Fruit fly (Drosophila melanogaster) whole organism, embryonic: ENCODE data around the gene CG15027.

Experiments used
- ATbp ChIP-seq: fragments of 200-800 bp; sonication (Bioruptor generic); optimal IDR thresholded peaks from 2 replicates; lab custom pipeline; 2017; ENCODE audit warnings: missing biosample characterization, mild to moderate bottlenecking, missing genetic modification characterization, missing genetic modification reagents
- Aef1 ChIP-seq: fragments of 200-800 bp; sonication (Bioruptor generic); IDR thresholded peaks from 3 replicates; pipeline ENCODE4 v1.3.6; 2022; ENCODE audit warnings: missing biosample characterization, missing genetic modification characterization
- Atf6 ChIP-seq: fragments of 200-800 bp; sonication (Bioruptor generic); IDR thresholded peaks from 2 replicates; pipeline ENCODE4 v1.3.6; 2022; ENCODE audit warnings: missing biosample characterization, missing genetic modification characterization
- BEAF-32 ChIP-seq: fragments of 200-800 bp; sonication (Bioruptor generic); optimal IDR thresholded peaks from 3 replicates; lab custom pipeline; 2017; ENCODE audit warnings: missing biosample characterization, missing genetic modification characterization, mild to moderate bottlenecking, moderate library complexity, missing genetic modification reagents
- Blimp-1 ChIP-seq: fragments of 200-800 bp; sonication (Bioruptor generic); optimal IDR thresholded peaks from 3 replicates; lab custom pipeline; 2018; ENCODE audit warnings: missing biosample characterization, missing genetic modification characterization, mild to moderate bottlenecking, moderate library complexity, missing genetic modification reagents
- BtbVII ChIP-seq: fragments of 200-800 bp; sonication (Bioruptor generic); optimal IDR thresholded peaks from 3 replicates; lab custom pipeline; 2017; ENCODE audit warnings: missing biosample characterization, mild to moderate bottlenecking, missing genetic modification characterization
- CG10147 ChIP-seq: fragments of 200-800 bp; sonication (Bioruptor generic); optimal IDR thresholded peaks from 2 replicates; lab custom pipeline; 2019; ENCODE audit warnings: missing biosample characterization, mild to moderate bottlenecking, missing genetic modification characterization, moderate library complexity
- CG10366 ChIP-seq: fragments of 200-800 bp; sonication (Bioruptor generic); IDR thresholded peaks from 2 replicates; pipeline ENCODE4 v1.3.6; 2022; ENCODE audit warnings: missing biosample characterization, missing genetic modification characterization
- CG10959 ChIP-seq: fragments of 200-800 bp; sonication (Bioruptor generic); IDR thresholded peaks from 2 replicates; pipeline ENCODE4 v1.3.6; 2022; ENCODE audit warnings: missing biosample characterization, missing genetic modification characterization
- CG10979 ChIP-seq: fragments of 200-800 bp; sonication (Bioruptor generic); optimal IDR thresholded peaks from 2 replicates; lab custom pipeline; 2018; ENCODE audit warnings: missing biosample characterization, mild to moderate bottlenecking, missing genetic modification characterization, moderate library complexity
- CG11247 ChIP-seq: fragments of 200-800 bp; sonication (Bioruptor generic); IDR thresholded peaks from 2 replicates; pipeline ENCODE4 v1.3.6; 2022; ENCODE audit warnings: missing biosample characterization, missing genetic modification characterization
- CG11398 ChIP-seq: fragments of 200-800 bp; sonication (Bioruptor generic); optimal IDR thresholded peaks from 2 replicates; lab custom pipeline; 2016; ENCODE audit warnings: missing biosample characterization, missing genetic modification characterization
- CG11456 ChIP-seq: fragments of 200-800 bp; sonication (Bioruptor generic); IDR thresholded peaks from 3 replicates; pipeline ENCODE4 v1.3.6; 2022; ENCODE audit warnings: missing biosample characterization, missing genetic modification characterization
- CG12942 ChIP-seq: fragments of 200-800 bp; sonication (Bioruptor generic); optimal IDR thresholded peaks from 3 replicates; lab custom pipeline; 2016; ENCODE audit warnings: missing biosample characterization, missing genetic modification characterization
- CG13123 ChIP-seq: fragments of 200-800 bp; sonication (Bioruptor generic); optimal IDR thresholded peaks from 2 replicates; lab custom pipeline; 2016; ENCODE audit warnings: missing biosample characterization, missing genetic modification characterization
- CG14014 ChIP-seq: fragments of 200-800 bp; sonication (Bioruptor generic); IDR thresholded peaks from 2 replicates; pipeline ENCODE4 v1.3.6; 2022; ENCODE audit warnings: missing biosample characterization, missing genetic modification characterization
- CG14667 ChIP-seq: fragments of 200-800 bp; sonication (Bioruptor generic); IDR thresholded peaks from 2 replicates; pipeline ENCODE4 v1.3.6; 2022; ENCODE audit warnings: missing biosample characterization, missing genetic modification characterization
- CG14965 ChIP-seq: fragments of 200-800 bp; sonication (Bioruptor generic); optimal IDR thresholded peaks from 2 replicates; lab custom pipeline; 2016; ENCODE audit warnings: missing biosample characterization, missing genetic modification characterization, borderline replicate concordance
- CG16779 ChIP-seq: fragments of 200-800 bp; sonication (Bioruptor generic); IDR thresholded peaks from 2 replicates; pipeline ENCODE4 v1.3.6; 2022; ENCODE audit warnings: missing biosample characterization, missing genetic modification characterization
- CG2202 ChIP-seq: fragments of 200-800 bp; sonication (Bioruptor generic); optimal IDR thresholded peaks from 2 replicates; lab custom pipeline; 2018; ENCODE audit warnings: missing biosample characterization, mild to moderate bottlenecking, missing genetic modification characterization
- CG30431 ChIP-seq: fragments of 200-800 bp; sonication (Bioruptor generic); optimal IDR thresholded peaks from 2 replicates; lab custom pipeline; 2017; ENCODE audit warnings: missing biosample characterization, missing genetic modification characterization
- CG32532 ChIP-seq: fragments of 200-800 bp; sonication (Bioruptor generic); IDR thresholded peaks from 2 replicates; pipeline ENCODE4 v1.3.6; 2022; ENCODE audit warnings: missing biosample characterization, missing genetic modification characterization
- CG43689 ChIP-seq: fragments of 200-800 bp; sonication (Bioruptor generic); IDR thresholded peaks from 2 replicates; pipeline ENCODE4 v1.3.6; 2022; ENCODE audit warnings: missing biosample characterization, missing genetic modification characterization
- CG7786 ChIP-seq: fragments of 200-800 bp; sonication (Bioruptor generic); optimal IDR thresholded peaks from 2 replicates; lab custom pipeline; 2016; ENCODE audit warnings: missing biosample characterization, missing genetic modification characterization
- CG9437 ChIP-seq: fragments of 200-800 bp; sonication (Bioruptor generic); optimal IDR thresholded peaks from 2 replicates; lab custom pipeline; 2018; ENCODE audit warnings: missing biosample characterization, mild to moderate bottlenecking, missing genetic modification characterization
- CG9797 ChIP-seq: fragments of 200-800 bp; sonication (Bioruptor generic); optimal IDR thresholded peaks from 3 replicates; lab custom pipeline; 2018; ENCODE audit warnings: missing biosample characterization, mild to moderate bottlenecking, missing genetic modification characterization
- ERR ChIP-seq: fragments of 200-800 bp; sonication (Bioruptor generic); optimal IDR thresholded peaks from 2 replicates; lab custom pipeline; 2016; ENCODE audit warnings: missing biosample characterization, missing genetic modification characterization
- Eip74EF ChIP-seq, 2 experiments: fragments of 200-800 bp in 1 of 2; fragments of >200 bp in 1 of 2; sonication (Bioruptor generic) in 1 of 2; optimal IDR thresholded peaks; 2 replicates each; lab custom pipeline; 2017 to 2019; ENCODE audit warnings: missing biosample characterization in 2 of 2, missing genetic modification characterization in 2 of 2, mild to moderate bottlenecking in 1 of 2, moderate library complexity in 1 of 2
- Hey ChIP-seq: fragments of 200-800 bp; sonication (Bioruptor generic); optimal IDR thresholded peaks from 3 replicates; lab custom pipeline; 2018; ENCODE audit warnings: missing biosample characterization, mild to moderate bottlenecking, missing genetic modification characterization
- HmgZ ChIP-seq: fragments of 200-800 bp; sonication (Bioruptor generic); optimal IDR thresholded peaks from 2 replicates; lab custom pipeline; 2018; ENCODE audit warnings: missing biosample characterization, mild to moderate bottlenecking, missing genetic modification characterization
- MTF-1 ChIP-seq: fragments of 200-800 bp; sonication (Bioruptor generic); optimal IDR thresholded peaks from 2 replicates; lab custom pipeline; 2018; ENCODE audit warnings: missing biosample characterization, mild to moderate bottlenecking, missing genetic modification characterization, borderline replicate concordance
- Mad ChIP-seq: fragments of 200-800 bp; sonication (Bioruptor generic); optimal IDR thresholded peaks from 2 replicates; lab custom pipeline; 2016; ENCODE audit warnings: missing biosample characterization, missing genetic modification characterization
- NC2α ChIP-seq: fragments of 200-800 bp; sonication (Bioruptor generic); optimal IDR thresholded peaks from 2 replicates; lab custom pipeline; 2016; ENCODE audit warnings: missing biosample characterization, missing genetic modification characterization
- Nf-YA ChIP-seq: fragments of 200-800 bp; sonication (Bioruptor generic); IDR thresholded peaks from 2 replicates; pipeline ENCODE4 v1.3.6; 2022; ENCODE audit warnings: missing biosample characterization, missing genetic modification characterization
- bbx ChIP-seq: fragments of 200-800 bp; sonication (Bioruptor generic); IDR thresholded peaks from 2 replicates; pipeline ENCODE4 v1.3.6; 2022; ENCODE audit warnings: missing biosample characterization, missing genetic modification characterization; ENCODE audit not compliant: partially characterized antibody
- bigmax ChIP-seq: fragments of 200-800 bp; sonication (Bioruptor generic); optimal IDR thresholded peaks from 2 replicates; lab custom pipeline; 2018; ENCODE audit warnings: missing biosample characterization, mild to moderate bottlenecking, missing genetic modification characterization
- ci ChIP-seq: fragments of 200-800 bp; sonication (Bioruptor generic); IDR thresholded peaks from 3 replicates; pipeline ENCODE4 v1.3.6; 2022; ENCODE audit warnings: missing biosample characterization, missing genetic modification characterization
- dimm ChIP-seq: fragments of 200-800 bp; sonication (Bioruptor generic); IDR thresholded peaks from 2 replicates; pipeline ENCODE4 v1.3.6; 2022; ENCODE audit warnings: missing biosample characterization, missing genetic modification characterization
- dmrt99B ChIP-seq: fragments of 200-800 bp; sonication (Bioruptor generic); optimal IDR thresholded peaks from 2 replicates; lab custom pipeline; 2018; ENCODE audit warnings: missing biosample characterization, mild to moderate bottlenecking, missing genetic modification characterization, moderate library complexity
- emc ChIP-seq: fragments of 200-800 bp; sonication (Bioruptor generic); optimal IDR thresholded peaks from 2 replicates; lab custom pipeline; 2016; ENCODE audit warnings: missing biosample characterization, missing genetic modification characterization
- fd102C ChIP-seq: fragments of 200-800 bp; sonication (Bioruptor generic); optimal IDR thresholded peaks from 2 replicates; lab custom pipeline; 2018; ENCODE audit warnings: missing biosample characterization, mild to moderate bottlenecking, missing genetic modification characterization, moderate library complexity
- fd96Cb ChIP-seq: fragments of 200-800 bp; sonication (Bioruptor generic); optimal IDR thresholded peaks from 2 replicates; lab custom pipeline; 2018; ENCODE audit warnings: missing biosample characterization, mild to moderate bottlenecking, missing genetic modification characterization, moderate library complexity
- hb ChIP-seq: fragments of 200-800 bp; sonication (Bioruptor generic); IDR thresholded peaks from 3 replicates; pipeline ENCODE4 v1.3.6; 2022; ENCODE audit warnings: missing biosample characterization, missing genetic modification characterization; ENCODE audit not compliant: partially characterized antibody
- her ChIP-seq: fragments of 200-800 bp; sonication (Bioruptor generic); optimal IDR thresholded peaks from 2 replicates; lab custom pipeline; 2016; ENCODE audit warnings: missing biosample characterization, missing genetic modification characterization
- mam ChIP-seq: fragments of 200-800 bp; sonication (Bioruptor generic); optimal IDR thresholded peaks from 3 replicates; lab custom pipeline; 2016; ENCODE audit warnings: missing biosample characterization, missing genetic modification characterization
- pum ChIP-seq: fragments of 200-800 bp; sonication (Bioruptor generic); optimal IDR thresholded peaks from 2 replicates; lab custom pipeline; 2016; ENCODE audit warnings: missing biosample characterization, missing genetic modification characterization
- shn ChIP-seq: fragments of 200-800 bp; sonication (Bioruptor generic); optimal IDR thresholded peaks from 3 replicates; lab custom pipeline; 2016; ENCODE audit warnings: missing biosample characterization, missing genetic modification characterization
- tio ChIP-seq: fragments of 200-800 bp; sonication (Bioruptor generic); optimal IDR thresholded peaks from 2 replicates; lab custom pipeline; 2017; ENCODE audit warnings: missing biosample characterization, missing genetic modification characterization, inconsistent platforms
- z ChIP-seq: fragments of 200-800 bp; sonication (Bioruptor generic); IDR thresholded peaks from 3 replicates; pipeline ENCODE4 v1.3.6; 2022; ENCODE audit warnings: missing biosample characterization, missing genetic modification characterization
- zfh1 ChIP-seq: fragments of 200-800 bp; sonication (Bioruptor generic); IDR thresholded peaks from 3 replicates; pipeline ENCODE4 v1.3.6; 2022; ENCODE audit warnings: missing biosample characterization, missing genetic modification characterization

Gene CG15027

dm6 chrX:15076038-15076575 is 9.5 kb downstream of the CG15027 start, which contains the start of gene Lsd-2 (continued):
- no peak for TF ChIP-seq CG10979 (tag; lab: Kevin White, UChicago)
- TF ChIP-seq BtbVII (GFP tag; lab: Kevin White, UChicago), result no peak
- TF ChIP-seq fd96Cb (tag; lab: Kevin White, UChicago), result no peak
- no peak for TF ChIP-seq Aef1 (GFP tag; lab: Robert Waterston, UW)
- TF ChIP-seq Mad (GFP tag; lab: Kevin White, UChicago), result no peak
- TF ChIP-seq dmrt99B, result no peak
- peak; percentile 60; the same call in 1 of the 2 replicates for TF ChIP-seq bbx (GFP tag; lab: Robert Waterston, UW)
- no peak for TF ChIP-seq CG30431
- peak; percentile 25 for TF ChIP-seq CG9437
- no peak for TF ChIP-seq Nf-YA (GFP tag; lab: Robert Waterston, UW)
- TF ChIP-seq tio (GFP tag; lab: Kevin White, UChicago), result no peak
- TF ChIP-seq CG14014 (GFP tag; lab: Robert Waterston, UW), result peak; percentile 41; the same call in 1 of the 2 replicates
- TF ChIP-seq MTF-1, result peak; percentile 41
- TF ChIP-seq emc (GFP tag; lab: Kevin White, UChicago), result no peak
- TF ChIP-seq CG11398, result no peak
- TF ChIP-seq z (GFP tag; lab: Robert Waterston, UW), result 0 out of 3 replicates have a peak, but pooled peaks have one; percentile 18
- peak; percentile 75 for TF ChIP-seq ci (GFP tag; lab: Robert Waterston, UW)
- no peak for TF ChIP-seq CG43689 (GFP tag; lab: Robert Waterston, UW)
- 0 out of 2 replicates have a peak, but pooled peaks have one; percentile 17 for TF ChIP-seq CG10366 (GFP tag; lab: Robert Waterston, UW)
- TF ChIP-seq pum, result no peak
- peak; percentile 76 for TF ChIP-seq Blimp-1
- TF ChIP-seq Eip74EF (GFP tag; optimal IDR thresholded peaks at IDR 0.05; lab: Kevin White, UChicago), result no peak
- no peak for TF ChIP-seq CG9797 (GFP tag; lab: Kevin White, UChicago)
- TF ChIP-seq Atf6 (GFP tag; lab: Robert Waterston, UW), result no peak
- TF ChIP-seq mam (GFP tag; lab: Kevin White, UChicago), result peak; percentile 27
- TF ChIP-seq shn, result peak; percentile 15
- no peak for TF ChIP-seq CG16779 (GFP tag; lab: Robert Waterston, UW)
- TF ChIP-seq fd102C (GFP tag; lab: Kevin White, UChicago), result no peak
- no peak for TF ChIP-seq CG2202 (tag; lab: Kevin White, UChicago)
- TF ChIP-seq HmgZ (tag; lab: Kevin White, UChicago), result peak; percentile 34
- TF ChIP-seq CG32532, result peak; percentile 35; the same call in 1 of the 2 replicates
- TF ChIP-seq bigmax (GFP tag; lab: Kevin White, UChicago), result no peak
- TF ChIP-seq CG14667 (GFP tag; lab: Robert Waterston, UW), result no peak
- no peak for TF ChIP-seq ATbp (GFP tag; lab: Kevin White, UChicago)
- TF ChIP-seq CG12942 (GFP tag; lab: Kevin White, UChicago), result no peak
- TF ChIP-seq CG7786 (GFP tag; lab: Kevin White, UChicago), result peak; percentile 5
- no peak for TF ChIP-seq zfh1 (GFP tag; lab: Robert Waterston, UW)
- 0 out of 2 replicates have a peak, but pooled peaks have one; percentile 37 for TF ChIP-seq CG11247
- no peak for TF ChIP-seq ERR (GFP tag; lab: Kevin White, UChicago)
- no peak for TF ChIP-seq CG13123 (GFP tag; lab: Kevin White, UChicago)
- TF ChIP-seq Hey (tag; lab: Kevin White, UChicago), result no peak
- no peak for TF ChIP-seq dimm (GFP tag; lab: Robert Waterston, UW)
- no peak for TF ChIP-seq CG10147
- no peak; the same call in 2 of the 3 replicates for TF ChIP-seq CG11456 (GFP tag; lab: Robert Waterston, UW)
- peak; percentile 11 for TF ChIP-seq NC2α (GFP tag; lab: Kevin White, UChicago)
- TF ChIP-seq CG10959 (GFP tag; lab: Robert Waterston, UW), result no peak
- no peak for TF ChIP-seq hb (GFP tag; lab: Robert Waterston, UW)
- peak; percentile 49 for TF ChIP-seq her (GFP tag; lab: Kevin White, UChicago)
- TF ChIP-seq BEAF-32 (GFP tag; lab: Kevin White, UChicago), result no peak
- no peak for TF ChIP-seq CG14965 (GFP tag; lab: Kevin White, UChicago)
